Fruit fly (Drosophila melanogaster) whole organism, embryonic: ENCODE results near the gene spz3.
A peak's percentile ranks its signal among the peaks of the same experiment; 100 is the strongest.

Experiments used
- ATbp ChIP-seq: fragments of 200-800 bp; sonication (Bioruptor generic); optimal IDR thresholded peaks from 2 replicates; lab custom pipeline; 2017; ENCODE audit warnings: missing biosample characterization, mild to moderate bottlenecking, missing genetic modification characterization, missing genetic modification reagents
- Adf1 ChIP-seq: fragments of 200-800 bp; sonication (Bioruptor generic); IDR thresholded peaks from 2 replicates; pipeline ENCODE4 v1.3.6; 2022; ENCODE audit warnings: missing biosample characterization, missing genetic modification characterization
- Asciz ChIP-seq: fragments of 200-800 bp; sonication (Bioruptor generic); optimal IDR thresholded peaks from 2 replicates; lab custom pipeline; 2017; ENCODE audit warnings: missing biosample characterization, mild to moderate bottlenecking, missing genetic modification characterization, missing genetic modification reagents
- Atf3 ChIP-seq: fragments of 200-800 bp; sonication (Bioruptor generic); optimal IDR thresholded peaks from 3 replicates; lab custom pipeline; 2016; ENCODE audit warnings: missing biosample characterization, missing genetic modification characterization
- B-H1 ChIP-seq: fragments of 200-800 bp; sonication (Bioruptor generic); IDR thresholded peaks from 3 replicates; pipeline ENCODE4 v1.3.6; 2022; ENCODE audit warnings: missing biosample characterization, missing genetic modification characterization
- CG1024 ChIP-seq: fragments of 200-800 bp; sonication (Bioruptor generic); IDR thresholded peaks from 2 replicates; pipeline ENCODE4 v1.3.6; 2022; ENCODE audit warnings: missing biosample characterization, missing genetic modification characterization
- CG10654 ChIP-seq: fragments of 200-800 bp; sonication (Bioruptor generic); optimal IDR thresholded peaks from 2 replicates; lab custom pipeline; 2016; ENCODE audit warnings: missing biosample characterization, missing genetic modification characterization
- CG11723 ChIP-seq: fragments of 200-800 bp; sonication (Bioruptor generic); optimal IDR thresholded peaks from 2 replicates; lab custom pipeline; 2017; ENCODE audit warnings: missing biosample characterization, mild to moderate bottlenecking, missing genetic modification characterization
- CG12155 ChIP-seq: fragments of 200-800 bp; sonication (Bioruptor generic); optimal IDR thresholded peaks from 3 replicates; lab custom pipeline; 2016; ENCODE audit warnings: missing biosample characterization, missing genetic modification characterization
- CG12236 ChIP-seq: fragments of 200-800 bp; sonication (Bioruptor generic); optimal IDR thresholded peaks from 2 replicates; lab custom pipeline; 2016; ENCODE audit warnings: missing biosample characterization, missing genetic modification characterization
- CG13123 ChIP-seq: fragments of 200-800 bp; sonication (Bioruptor generic); optimal IDR thresholded peaks from 2 replicates; lab custom pipeline; 2016; ENCODE audit warnings: missing biosample characterization, missing genetic modification characterization
- CG14667 ChIP-seq: fragments of 200-800 bp; sonication (Bioruptor generic); IDR thresholded peaks from 2 replicates; pipeline ENCODE4 v1.3.6; 2022; ENCODE audit warnings: missing biosample characterization, missing genetic modification characterization
- CG15011 ChIP-seq: fragments of 200-800 bp; sonication (Bioruptor generic); optimal IDR thresholded peaks from 3 replicates; lab custom pipeline; 2018; ENCODE audit warnings: missing biosample characterization, mild to moderate bottlenecking, missing genetic modification characterization
- CG15514 ChIP-seq: fragments of 200-800 bp; sonication (Bioruptor generic); optimal IDR thresholded peaks from 3 replicates; lab custom pipeline; 2017; ENCODE audit warnings: missing biosample characterization, missing genetic modification characterization, mild to moderate bottlenecking, moderate library complexity, missing genetic modification reagents
- CG17361 ChIP-seq: fragments of 200-800 bp; sonication (Bioruptor generic); IDR thresholded peaks from 3 replicates; pipeline ENCODE4 v1.3.6; 2022; ENCODE audit warnings: missing biosample characterization, missing genetic modification characterization
- CG17568 ChIP-seq: fragments of 200-800 bp; sonication (Bioruptor generic); optimal IDR thresholded peaks from 2 replicates; lab custom pipeline; 2018; ENCODE audit warnings: missing biosample characterization, mild to moderate bottlenecking, missing genetic modification characterization, moderate library complexity
- CG31388 ChIP-seq: fragments of 200-800 bp; sonication (Bioruptor generic); optimal IDR thresholded peaks from 2 replicates; lab custom pipeline; 2016; ENCODE audit warnings: missing biosample characterization, missing genetic modification characterization
- CG34376 ChIP-seq: fragments of 200-800 bp; sonication (Bioruptor generic); optimal IDR thresholded peaks from 2 replicates; lab custom pipeline; 2018; ENCODE audit warnings: missing biosample characterization, mild to moderate bottlenecking, missing genetic modification characterization
- CG6683 ChIP-seq: fragments of 200-800 bp; sonication (Bioruptor generic); optimal IDR thresholded peaks from 2 replicates; lab custom pipeline; 2017; ENCODE audit warnings: missing biosample characterization, mild to moderate bottlenecking, missing genetic modification characterization, missing genetic modification reagents
- CG6791 ChIP-seq: fragments of 200-800 bp; sonication (Bioruptor generic); IDR thresholded peaks from 3 replicates; pipeline ENCODE4 v1.3.6; 2022; ENCODE audit warnings: missing biosample characterization, missing genetic modification characterization; ENCODE audit not compliant: partially characterized antibody
- CG8359 ChIP-seq: fragments of 200-800 bp; sonication (Bioruptor generic); optimal IDR thresholded peaks from 2 replicates; lab custom pipeline; 2017; ENCODE audit warnings: missing biosample characterization, mild to moderate bottlenecking, missing genetic modification characterization, borderline replicate concordance
- CG8944 ChIP-seq: fragments of 200-800 bp; sonication (Bioruptor generic); optimal IDR thresholded peaks from 3 replicates; lab custom pipeline; 2016; ENCODE audit warnings: missing biosample characterization, missing genetic modification characterization
- Camta ChIP-seq: fragments of 200-800 bp; sonication (Bioruptor generic); optimal IDR thresholded peaks from 2 replicates; lab custom pipeline; 2016; ENCODE audit warnings: missing biosample characterization, missing genetic modification characterization
- HLH54F ChIP-seq: fragments of 200-800 bp; sonication (Bioruptor generic); optimal IDR thresholded peaks from 3 replicates; lab custom pipeline; 2016; ENCODE audit warnings: missing biosample characterization, missing genetic modification characterization
- Hsf ChIP-seq: fragments of 200-800 bp; sonication (Bioruptor generic); optimal IDR thresholded peaks from 3 replicates; lab custom pipeline; 2016; ENCODE audit warnings: missing biosample characterization, missing genetic modification characterization
- Nf-YA ChIP-seq: fragments of 200-800 bp; sonication (Bioruptor generic); IDR thresholded peaks from 2 replicates; pipeline ENCODE4 v1.3.6; 2022; ENCODE audit warnings: missing biosample characterization, missing genetic modification characterization
- Ptx1 ChIP-seq: fragments of 200-800 bp; sonication (Bioruptor generic); IDR thresholded peaks from 2 replicates; pipeline ENCODE4 v1.3.6; 2022; ENCODE audit warnings: missing biosample characterization, missing genetic modification characterization
- Sry-β ChIP-seq: fragments of 200-800 bp; sonication (Bioruptor generic); optimal IDR thresholded peaks from 2 replicates; lab custom pipeline; 2018; ENCODE audit warnings: missing biosample characterization, mild to moderate bottlenecking, missing genetic modification characterization, moderate library complexity
- Trl ChIP-seq, 3 experiments: fragments of >200 bp in 2 of 3; fragments of 200-800 bp in 1 of 3; sonication (Bioruptor generic) in 1 of 3; optimal IDR thresholded peaks; 2 replicates in 1 of 3; 3 replicates in 2 of 3; lab custom pipeline; 2016 to 2017; ENCODE audit warnings: missing biosample characterization in 1 of 3, missing genetic modification characterization in 1 of 3
- ac ChIP-seq: fragments of 200-800 bp; sonication (Bioruptor generic); optimal IDR thresholded peaks from 3 replicates; lab custom pipeline; 2017; ENCODE audit warnings: missing biosample characterization, mild to moderate bottlenecking, missing genetic modification characterization
- bab2 ChIP-seq: fragments of 200-800 bp; sonication (Bioruptor generic); optimal IDR thresholded peaks from 2 replicates; lab custom pipeline; 2016; ENCODE audit warnings: missing biosample characterization, missing genetic modification characterization
- br ChIP-seq: fragments of >200 bp; optimal IDR thresholded peaks from 2 replicates; lab custom pipeline; 2017
- bsh ChIP-seq, 2 experiments: fragments of 200-800 bp; sonication (Bioruptor generic); optimal IDR thresholded peaks; 2 replicates each; lab custom pipeline; 2017 to 2018; ENCODE audit warnings: mild to moderate bottlenecking in 2 of 2, missing biosample characterization in 2 of 2, missing genetic modification characterization in 2 of 2, moderate library complexity in 1 of 2
- cad ChIP-seq: fragments of >200 bp; optimal IDR thresholded peaks from 2 replicates; lab custom pipeline; 2017; ENCODE audit warnings: missing biosample characterization, missing genetic modification characterization
- chm ChIP-seq: fragments of 200-800 bp; sonication (Bioruptor generic); IDR thresholded peaks from 2 replicates; pipeline ENCODE4 v1.3.6; 2022; ENCODE audit warnings: missing biosample characterization, missing genetic modification characterization
- emc ChIP-seq: fragments of 200-800 bp; sonication (Bioruptor generic); optimal IDR thresholded peaks from 2 replicates; lab custom pipeline; 2016; ENCODE audit warnings: missing biosample characterization, missing genetic modification characterization
- en ChIP-seq: fragments of 200-800 bp; sonication (Bioruptor generic); optimal IDR thresholded peaks from 2 replicates; lab custom pipeline; 2016; ENCODE audit warnings: missing biosample characterization, missing genetic modification characterization
- ewg ChIP-seq: fragments of 200-800 bp; sonication (Bioruptor generic); optimal IDR thresholded peaks from 3 replicates; lab custom pipeline; 2017; ENCODE audit warnings: mild to moderate bottlenecking, missing biosample characterization, missing genetic modification reagents, missing genetic modification characterization
- fd3F ChIP-seq: fragments of 200-800 bp; sonication (Bioruptor generic); optimal IDR thresholded peaks from 2 replicates; lab custom pipeline; 2018; ENCODE audit warnings: missing biosample characterization, mild to moderate bottlenecking, missing genetic modification characterization, moderate library complexity
- fu2 ChIP-seq: fragments of 200-800 bp; sonication (Bioruptor generic); optimal IDR thresholded peaks from 2 replicates; lab custom pipeline; 2016; ENCODE audit warnings: missing biosample characterization, missing genetic modification characterization
- gsb ChIP-seq: fragments of 200-800 bp; sonication (Bioruptor generic); IDR thresholded peaks from 2 replicates; pipeline ENCODE4 v1.3.6; 2022; ENCODE audit warnings: missing biosample characterization, missing genetic modification characterization
- nmo ChIP-seq: fragments of 200-800 bp; sonication (Bioruptor generic); optimal IDR thresholded peaks from 2 replicates; lab custom pipeline; 2018; ENCODE audit warnings: missing biosample characterization, mild to moderate bottlenecking, missing genetic modification characterization, moderate library complexity
- oc ChIP-seq: fragments of 200-800 bp; sonication (Bioruptor generic); optimal IDR thresholded peaks from 2 replicates; lab custom pipeline; 2018; ENCODE audit warnings: missing biosample characterization, mild to moderate bottlenecking, missing genetic modification characterization, moderate library complexity
- onecut ChIP-seq: fragments of 200-800 bp; sonication (Bioruptor generic); IDR thresholded peaks from 2 replicates; pipeline ENCODE4 v1.3.6; 2022; ENCODE audit warnings: missing biosample characterization, missing genetic modification characterization
- p53 ChIP-seq: fragments of 200-800 bp; sonication (Bioruptor generic); optimal IDR thresholded peaks from 2 replicates; lab custom pipeline; 2016; ENCODE audit warnings: missing biosample characterization, missing genetic modification characterization
- salm ChIP-seq: fragments of 200-800 bp; sonication (Bioruptor generic); optimal IDR thresholded peaks from 2 replicates; lab custom pipeline; 2018; ENCODE audit warnings: missing biosample characterization, mild to moderate bottlenecking, missing genetic modification characterization
- schlank ChIP-seq: fragments of 200-800 bp; sonication (Bioruptor generic); optimal IDR thresholded peaks from 2 replicates; lab custom pipeline; 2018; ENCODE audit warnings: missing biosample characterization, mild to moderate bottlenecking, missing genetic modification characterization
- sd ChIP-seq: fragments of 200-800 bp; sonication (Bioruptor generic); optimal IDR thresholded peaks from 3 replicates; lab custom pipeline; 2018; ENCODE audit warnings: missing biosample characterization, mild to moderate bottlenecking, missing genetic modification characterization, moderate library complexity
- shn ChIP-seq: fragments of 200-800 bp; sonication (Bioruptor generic); optimal IDR thresholded peaks from 3 replicates; lab custom pipeline; 2016; ENCODE audit warnings: missing biosample characterization, missing genetic modification characterization
- slp2 ChIP-seq: fragments of 200-800 bp; sonication (Bioruptor generic); optimal IDR thresholded peaks from 2 replicates; lab custom pipeline; 2016; ENCODE audit warnings: missing biosample characterization, missing genetic modification characterization
- wdn ChIP-seq: fragments of 200-800 bp; sonication (Bioruptor generic); IDR thresholded peaks from 2 replicates; pipeline ENCODE4 v1.3.6; 2022; ENCODE audit warnings: missing biosample characterization, missing genetic modification characterization
- z ChIP-seq: fragments of 200-800 bp; sonication (Bioruptor generic); IDR thresholded peaks from 3 replicates; pipeline ENCODE4 v1.3.6; 2022; ENCODE audit warnings: missing biosample characterization, missing genetic modification characterization

The spz3 gene

dm6 chr2L:7851609-7852008, 27.7 kb downstream of the spz3 start (continued):
- TF ChIP-seq CG13123 (no peak), schlank (tag; lab: Kevin White, UChicago) (no peak), CG31388 (GFP tag; lab: Kevin White, UChicago) (no peak), CG10654 (GFP tag; lab: Kevin White, UChicago) (no peak), CG12236 (no peak), CG8944 (GFP tag; lab: Kevin White, UChicago) (no peak), Ptx1 (GFP tag; lab: Robert Waterston, UW) (0 out of 2 replicates have a peak, but pooled peaks have one; percentile 10), CG6683 (GFP tag; lab: Kevin White, UChicago) (no peak), Camta (GFP tag; lab: Kevin White, UChicago) (no peak), Sry-β (GFP tag; lab: Kevin White, UChicago) (no peak), Asciz (GFP tag; lab: Kevin White, UChicago) (peak; percentile 4), bab2 (no peak), CG8359 (no peak), CG12155 (GFP tag; lab: Kevin White, UChicago) (no peak), nmo (GFP tag; lab: Kevin White, UChicago) (peak; percentile 32), gsb (GFP tag; lab: Robert Waterston, UW) (no peak), shn (GFP tag; lab: Kevin White, UChicago) (no peak), Trl (optimal IDR thresholded peaks at IDR 0.05; lab: Kevin White, UChicago) (no peak), Trl (GFP tag; optimal IDR thresholded peaks at IDR 0.05; lab: Kevin White, UChicago) (no peak), ac (GFP tag; lab: Kevin White, UChicago) (no peak), onecut (no peak), CG15514 (GFP tag; lab: Kevin White, UChicago) (no peak), B-H1 (GFP tag; lab: Robert Waterston, UW) (no peak), ATbp (GFP tag; lab: Kevin White, UChicago) (peak; percentile 5), Hsf (GFP tag; lab: Kevin White, UChicago) (no peak), CG17361 (GFP tag; lab: Robert Waterston, UW) (0 out of 3 replicates have a peak, but pooled peaks have one; percentile 37), oc (tag; lab: Kevin White, UChicago) (no peak), ewg (no peak), HLH54F (no peak), CG1024 (no peak), salm (no peak), CG34376 (no peak), br (lab: Kevin White, UChicago) (no peak), z (GFP tag; lab: Robert Waterston, UW) (no peak), slp2 (GFP tag; lab: Kevin White, UChicago) (no peak), fu2 (GFP tag; lab: Kevin White, UChicago) (no peak), cad (no peak), Nf-YA (GFP tag; lab: Robert Waterston, UW) (no peak), chm (GFP tag; lab: Robert Waterston, UW) (no peak), emc (GFP tag; lab: Kevin White, UChicago) (no peak), wdn (GFP tag; lab: Robert Waterston, UW) (no peak), bsh (GFP tag; optimal IDR thresholded peaks at IDR 0.05; lab: Kevin White, UChicago) (peak in 1 of 2 experiments; percentile 69), CG6791 (no peak), CG15011 (GFP tag; lab: Kevin White, UChicago) (no peak), sd (tag; lab: Kevin White, UChicago) (no peak), en (GFP tag; lab: Kevin White, UChicago) (no peak), CG17568 (GFP tag; lab: Kevin White, UChicago) (no peak), Adf1 (no peak), Atf3 (GFP tag; lab: Kevin White, UChicago) (no peak), p53 (no peak), fd3F (GFP tag; lab: Kevin White, UChicago) (no peak), CG11723 (no peak), CG14667 (no peak)
